Fruit fly (Drosophila melanogaster): Measurements from ENCODE around the gene nebu.

Gene nebu

dm6 chr3L:12831290-12831952 lies 11.5 kb downstream of the nebu start (continued):
- TF ChIP-seq MESR4 (GFP tag; optimal IDR thresholded peaks at IDR 0.05) (no peak), CG12219 (GFP tag; optimal IDR thresholded peaks at IDR 0.05) (peak; percentile 38), Antp (GFP tag; optimal IDR thresholded peaks at IDR 0.05) (peak; percentile 37), CG14667 (GFP tag; IDR thresholded peaks at IDR 0.05) (no peak), CG18599 (GFP tag; optimal IDR thresholded peaks at IDR 0.05) (peak; percentile 36), stc (GFP tag; IDR thresholded peaks at IDR 0.05) (0 out of 2 replicates have a peak, but pooled peaks have one; percentile 49), mam (GFP tag; optimal IDR thresholded peaks at IDR 0.05) (peak; percentile 32), CG3163 (GFP tag; optimal IDR thresholded peaks at IDR 0.05) (no peak), rib (GFP tag; IDR thresholded peaks at IDR 0.05) (peak; percentile 62; the same call in 1 of the 2 replicates), CG1529 (GFP tag; optimal IDR thresholded peaks at IDR 0.05) (peak; percentile 42), disco-r (GFP tag; optimal IDR thresholded peaks at IDR 0.05) (no peak), CG7556 (GFP tag; optimal IDR thresholded peaks at IDR 0.05) (peak; percentile 60), chn (GFP tag; optimal IDR thresholded peaks at IDR 0.05) (peak; percentile 24), fd102C (GFP tag; optimal IDR thresholded peaks at IDR 0.05) (no peak), Ada2b (GFP tag; IDR thresholded peaks at IDR 0.05) (peak; percentile 66), CG12659 (GFP tag; optimal IDR thresholded peaks at IDR 0.05) (peak; percentile 51), CG17328 (GFP tag; IDR thresholded peaks at IDR 0.05) (peak; percentile 58), CG17829 (tag; optimal IDR thresholded peaks at IDR 0.05) (peak; percentile 43), CG3281 (GFP tag; optimal IDR thresholded peaks at IDR 0.05) (peak; percentile 53), lilli (GFP tag; optimal IDR thresholded peaks at IDR 0.05) (peak; percentile 71), org-1 (GFP tag; optimal IDR thresholded peaks at IDR 0.05) (peak; percentile 36), CG16813 (GFP tag; IDR thresholded peaks at IDR 0.05; ENCODE audit: partially characterized antibody) (no peak), CG1647 (GFP tag; optimal IDR thresholded peaks at IDR 0.05) (no peak), Trl (optimal IDR thresholded peaks at IDR 0.05) (no peak), Trl (GFP tag; optimal IDR thresholded peaks at IDR 0.05) (peak; percentile 58), Dip3 (GFP tag; optimal IDR thresholded peaks at IDR 0.05) (peak; percentile 56), CG17361 (GFP tag; IDR thresholded peaks at IDR 0.05) (peak; percentile 69), CG8290 (GFP tag; optimal IDR thresholded peaks at IDR 0.05) (no peak), CG8290 (tag; optimal IDR thresholded peaks at IDR 0.05) (no peak), ase (GFP tag; IDR thresholded peaks at IDR 0.05) (no peak), Neu2 (GFP tag; optimal IDR thresholded peaks at IDR 0.05; ENCODE audit: borderline replicate concordance) (no peak), CG12391 (tag; optimal IDR thresholded peaks at IDR 0.05) (peak; percentile 61), sob (GFP tag; IDR thresholded peaks at IDR 0.05) (peak; percentile 34; the same call in 1 of the 2 replicates), CG13775 (GFP tag; optimal IDR thresholded peaks at IDR 0.05) (peak; percentile 57), Asciz (GFP tag; optimal IDR thresholded peaks at IDR 0.05) (peak; percentile 49), seq (GFP tag; IDR thresholded peaks at IDR 0.05) (peak; percentile 52; the same call in 1 of the 2 replicates), Hsf (GFP tag; optimal IDR thresholded peaks at IDR 0.05) (peak; percentile 46), CG14965 (GFP tag; optimal IDR thresholded peaks at IDR 0.05; ENCODE audit: borderline replicate concordance) (no peak), CG42726 (GFP tag; IDR thresholded peaks at IDR 0.05; ENCODE audit: partially characterized antibody) (no peak), CG18476 (GFP tag; optimal IDR thresholded peaks at IDR 0.05) (peak; percentile 41), CG3726 (GFP tag; IDR thresholded peaks at IDR 0.05) (no peak), CG12104 (GFP tag; optimal IDR thresholded peaks at IDR 0.05) (no peak), CG1233 (GFP tag; optimal IDR thresholded peaks at IDR 0.05) (peak; percentile 45), CG7372 (GFP tag; IDR thresholded peaks at IDR 0.05) (0 out of 2 replicates have a peak, but pooled peaks have one; percentile 42), CG10654 (GFP tag; optimal IDR thresholded peaks at IDR 0.05) (no peak), her (GFP tag; optimal IDR thresholded peaks at IDR 0.05) (no peak), dpn (GFP tag; optimal IDR thresholded peaks at IDR 0.05) (peak; percentile 44 to 51), E2f2 (GFP tag; IDR thresholded peaks at IDR 0.05) (peak; percentile 30; the same call in 1 of the 2 replicates), BtbVII (GFP tag; optimal IDR thresholded peaks at IDR 0.05) (peak; percentile 40), CG9727 (GFP tag; optimal IDR thresholded peaks at IDR 0.05) (peak; percentile 43), unpg (GFP tag; optimal IDR thresholded peaks at IDR 0.05) (peak; percentile 68)
